Worm (Caenorhabditis elegans) whole organism, L1 larva: ENCODE data around the gene hum-6.

ENCODE experiments used
- F16B12.6 ChIP-seq: fragments of 150-350 bp; optimal IDR thresholded peaks from 2 replicates; lab custom pipeline; 2014; ENCODE audit warnings: missing biosample characterization, missing genetic modification characterization
- fos-1 ChIP-seq: fragments of 150-350 bp; optimal IDR thresholded peaks from 2 replicates; lab custom pipeline; 2014; ENCODE audit warnings: missing biosample characterization, missing genetic modification characterization
- jun-1 ChIP-seq: fragments of 150-350 bp; optimal IDR thresholded peaks from 2 replicates; lab custom pipeline; 2014; ENCODE audit warnings: missing biosample characterization, missing genetic modification reagents, missing genetic modification characterization
- lin-13 ChIP-seq: fragments of 150-350 bp; optimal IDR thresholded peaks from 2 replicates; lab custom pipeline; 2014; ENCODE audit warnings: missing biosample characterization, missing genetic modification reagents, missing genetic modification characterization
- lin-14 ChIP-seq: fragments of 200-800 bp; sonication (Bioruptor generic); optimal IDR thresholded peaks from 2 replicates; lab custom pipeline; 2018; ENCODE audit warnings: mild to moderate bottlenecking, missing genetic modification characterization, moderate library complexity, missing compliant biosample characterization
- mdl-1 ChIP-seq, 2 experiments: fragments of 150-350 bp; optimal IDR thresholded peaks; 2 replicates each; lab custom pipeline; 2014 to 2017; ENCODE audit warnings: missing biosample characterization in 2 of 2, missing genetic modification characterization in 2 of 2, inconsistent platforms in 1 of 2
- mef-2 ChIP-seq: fragments of 150-350 bp; optimal IDR thresholded peaks from 2 replicates; lab custom pipeline; 2014; ENCODE audit warnings: missing biosample characterization, missing genetic modification characterization
- nhr-71 ChIP-seq: sonication (generic microtip); optimal IDR thresholded peaks from 2 replicates; lab custom pipeline; 2016; ENCODE audit warnings: mild to moderate bottlenecking, missing genetic modification characterization, moderate library complexity, missing compliant biosample characterization
- snpc-4 ChIP-seq: fragments of 150-350 bp; optimal IDR thresholded peaks from 2 replicates; lab custom pipeline; 2014; ENCODE audit warnings: missing biosample characterization, missing genetic modification characterization

DNA sequence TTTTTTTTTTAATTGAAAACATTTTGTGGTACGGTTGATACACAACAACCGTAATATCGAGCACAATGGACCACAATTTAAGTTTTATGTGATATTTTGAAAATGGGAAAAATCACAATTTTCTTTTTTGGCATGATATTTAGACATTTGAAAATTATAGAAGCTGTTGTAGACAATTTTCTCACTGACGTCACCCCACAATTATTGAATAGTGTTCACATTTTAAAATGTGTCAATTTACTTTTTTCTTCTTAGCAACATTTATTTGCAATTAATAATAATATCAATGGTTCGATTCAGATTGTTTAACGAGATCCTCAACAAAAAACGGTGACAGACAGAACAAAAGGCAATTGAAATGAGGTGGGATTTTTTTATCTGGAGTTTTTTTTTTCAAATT lies 32.5 kb downstream of the hum-6 start, which contains the start of gene T01B6.1:
- TF ChIP-seq snpc-4 (tag; lab: Kevin White, UChicago) (no peak), lin-14 (GFP tag; lab: Kevin White, UChicago) (no peak), jun-1 (no peak), mef-2 (tag; lab: Kevin White, UChicago) (no peak), lin-13 (GFP tag; lab: Kevin White, UChicago) (no peak), mdl-1 (tag; optimal IDR thresholded peaks at IDR 0.05; lab: Kevin White, UChicago) (no peak), nhr-71 (tag; lab: Kevin White, UChicago) (no peak), F16B12.6 (tag; lab: Kevin White, UChicago) (no peak), fos-1 (tag; lab: Kevin White, UChicago) (no peak)
